Fruit fly (Drosophila melanogaster) whole organism, embryonic: ENCODE measurements around the gene CG18081.

ENCODE experiments used
- B-H1 ChIP-seq: fragments of 200-800 bp; sonication (Bioruptor generic); IDR thresholded peaks from 3 replicates; pipeline ENCODE4 v1.3.6; 2022; ENCODE audit warnings: missing biosample characterization, missing genetic modification characterization
- BEAF-32 ChIP-seq: fragments of 200-800 bp; sonication (Bioruptor generic); optimal IDR thresholded peaks from 3 replicates; lab custom pipeline; 2017; ENCODE audit warnings: missing biosample characterization, missing genetic modification characterization, mild to moderate bottlenecking, moderate library complexity, missing genetic modification reagents
- Blimp-1 ChIP-seq: fragments of 200-800 bp; sonication (Bioruptor generic); optimal IDR thresholded peaks from 3 replicates; lab custom pipeline; 2018; ENCODE audit warnings: missing biosample characterization, missing genetic modification characterization, mild to moderate bottlenecking, moderate library complexity, missing genetic modification reagents
- CG1024 ChIP-seq: fragments of 200-800 bp; sonication (Bioruptor generic); IDR thresholded peaks from 2 replicates; pipeline ENCODE4 v1.3.6; 2022; ENCODE audit warnings: missing biosample characterization, missing genetic modification characterization
- CG10321 ChIP-seq: fragments of 200-800 bp; sonication (Bioruptor generic); IDR thresholded peaks from 2 replicates; pipeline ENCODE4 v1.3.6; 2022; ENCODE audit warnings: missing biosample characterization, missing genetic modification characterization
- CG10959 ChIP-seq: fragments of 200-800 bp; sonication (Bioruptor generic); IDR thresholded peaks from 2 replicates; pipeline ENCODE4 v1.3.6; 2022; ENCODE audit warnings: missing biosample characterization, missing genetic modification characterization
- CG11696 ChIP-seq: fragments of 200-800 bp; sonication (Bioruptor generic); IDR thresholded peaks from 2 replicates; pipeline ENCODE4 v1.3.6; 2022; ENCODE audit warnings: missing biosample characterization, missing genetic modification characterization
- CG14860 ChIP-seq: fragments of 200-800 bp; sonication (Bioruptor generic); IDR thresholded peaks from 3 replicates; pipeline ENCODE4 v1.3.6; 2022; ENCODE audit warnings: missing biosample characterization, missing genetic modification characterization; ENCODE audit not compliant: partially characterized antibody
- CG15601 ChIP-seq: fragments of 200-800 bp; sonication (Bioruptor generic); optimal IDR thresholded peaks from 3 replicates; lab custom pipeline; 2019; ENCODE audit warnings: missing biosample characterization, mild to moderate bottlenecking, missing genetic modification characterization, moderate library complexity
- CG16815 ChIP-seq: fragments of 200-800 bp; sonication (Bioruptor generic); optimal IDR thresholded peaks from 3 replicates; lab custom pipeline; 2017; ENCODE audit warnings: missing biosample characterization, mild to moderate bottlenecking, missing genetic modification characterization
- CG17328 ChIP-seq: fragments of 200-800 bp; sonication (Bioruptor generic); IDR thresholded peaks from 2 replicates; pipeline ENCODE4 v1.3.6; 2022; ENCODE audit warnings: missing biosample characterization, missing genetic modification characterization
- CG2875 ChIP-seq: fragments of 200-800 bp; sonication (Bioruptor generic); optimal IDR thresholded peaks from 2 replicates; lab custom pipeline; 2017; ENCODE audit warnings: missing biosample characterization, mild to moderate bottlenecking, missing genetic modification characterization, missing genetic modification reagents
- CG2889 ChIP-seq: fragments of 200-800 bp; sonication (Bioruptor generic); IDR thresholded peaks from 3 replicates; pipeline ENCODE4 v1.3.6; 2022; ENCODE audit warnings: missing biosample characterization, missing genetic modification characterization
- CG30431 ChIP-seq: fragments of 200-800 bp; sonication (Bioruptor generic); optimal IDR thresholded peaks from 2 replicates; lab custom pipeline; 2017; ENCODE audit warnings: missing biosample characterization, missing genetic modification characterization
- CG31388 ChIP-seq: fragments of 200-800 bp; sonication (Bioruptor generic); optimal IDR thresholded peaks from 2 replicates; lab custom pipeline; 2016; ENCODE audit warnings: missing biosample characterization, missing genetic modification characterization
- CG3163 ChIP-seq: fragments of 200-800 bp; sonication (Bioruptor generic); optimal IDR thresholded peaks from 3 replicates; lab custom pipeline; 2016; ENCODE audit warnings: missing biosample characterization, missing genetic modification characterization
- CG5245 ChIP-seq: fragments of 200-800 bp; sonication (Bioruptor generic); optimal IDR thresholded peaks from 3 replicates; lab custom pipeline; 2016; ENCODE audit warnings: missing biosample characterization, missing genetic modification characterization
- CG8281 ChIP-seq: fragments of 200-800 bp; sonication (Bioruptor generic); optimal IDR thresholded peaks from 2 replicates; lab custom pipeline; 2018; ENCODE audit warnings: missing biosample characterization, mild to moderate bottlenecking, missing genetic modification characterization, moderate library complexity
- CG8944 ChIP-seq: fragments of 200-800 bp; sonication (Bioruptor generic); optimal IDR thresholded peaks from 3 replicates; lab custom pipeline; 2016; ENCODE audit warnings: missing biosample characterization, missing genetic modification characterization
- CG9932 ChIP-seq: fragments of 200-800 bp; sonication (Bioruptor generic); IDR thresholded peaks from 2 replicates; pipeline ENCODE4 v1.3.6; 2022; ENCODE audit warnings: missing biosample characterization, missing genetic modification characterization
- CHES-1-like ChIP-seq: fragments of 200-800 bp; sonication (Bioruptor generic); optimal IDR thresholded peaks from 2 replicates; lab custom pipeline; 2016; ENCODE audit warnings: missing biosample characterization, missing genetic modification characterization
- Camta ChIP-seq: fragments of 200-800 bp; sonication (Bioruptor generic); optimal IDR thresholded peaks from 2 replicates; lab custom pipeline; 2016; ENCODE audit warnings: missing biosample characterization, missing genetic modification characterization
- Hr51 ChIP-seq, 2 experiments: fragments of 200-800 bp; sonication (Bioruptor generic); optimal IDR thresholded peaks; 2 replicates in 1 of 2; 3 replicates in 1 of 2; lab custom pipeline; 2016 to 2018; ENCODE audit warnings: missing biosample characterization in 2 of 2, missing genetic modification characterization in 2 of 2, mild to moderate bottlenecking in 1 of 2, moderate library complexity in 1 of 2
- Med ChIP-seq: fragments of 200-800 bp; sonication (Bioruptor generic); peaks from one replicate; lab custom pipeline; 2016; ENCODE audit warnings: missing biosample characterization, missing genetic modification characterization, mild to moderate bottlenecking, inconsistent platforms, moderate library complexity
- Mrtf ChIP-seq: fragments of 200-800 bp; sonication (Bioruptor generic); IDR thresholded peaks from 3 replicates; pipeline ENCODE4 v1.3.6; 2022; ENCODE audit warnings: missing biosample characterization, missing genetic modification characterization
- Myb ChIP-seq: fragments of 200-800 bp; sonication (Bioruptor generic); optimal IDR thresholded peaks from 2 replicates; lab custom pipeline; 2016; ENCODE audit warnings: missing biosample characterization, missing genetic modification characterization
- Neu2 ChIP-seq: fragments of 200-800 bp; sonication (Bioruptor generic); optimal IDR thresholded peaks from 3 replicates; lab custom pipeline; 2016; ENCODE audit warnings: missing biosample characterization, missing genetic modification characterization, borderline replicate concordance
- Sox100B ChIP-seq: fragments of 200-800 bp; sonication (Bioruptor generic); optimal IDR thresholded peaks from 3 replicates; lab custom pipeline; 2018; ENCODE audit warnings: missing biosample characterization, mild to moderate bottlenecking, missing genetic modification characterization
- Ssrp ChIP-seq: fragments of 200-800 bp; sonication (Bioruptor generic); optimal IDR thresholded peaks from 2 replicates; lab custom pipeline; 2018; ENCODE audit warnings: missing biosample characterization, mild to moderate bottlenecking, missing genetic modification characterization, moderate library complexity
- Usf ChIP-seq: fragments of 200-800 bp; sonication (Bioruptor generic); optimal IDR thresholded peaks from 2 replicates; lab custom pipeline; 2017; ENCODE audit warnings: missing genotype, missing biosample characterization, missing genetic modification characterization
- abd-A ChIP-seq: fragments of 200-800 bp; sonication (Bioruptor generic); optimal IDR thresholded peaks from 3 replicates; lab custom pipeline; 2019; ENCODE audit warnings: missing biosample characterization, mild to moderate bottlenecking, missing genetic modification characterization, moderate library complexity
- ash1 ChIP-seq: fragments of 200-800 bp; sonication (Bioruptor generic); optimal IDR thresholded peaks from 2 replicates; lab custom pipeline; 2018; ENCODE audit warnings: missing biosample characterization, mild to moderate bottlenecking, missing genetic modification characterization
- cato ChIP-seq: fragments of 200-800 bp; sonication (Bioruptor generic); optimal IDR thresholded peaks from 2 replicates; lab custom pipeline; 2016; ENCODE audit warnings: missing biosample characterization, missing genetic modification characterization, borderline replicate concordance
- chn ChIP-seq: fragments of 200-800 bp; sonication (Bioruptor generic); optimal IDR thresholded peaks from 2 replicates; lab custom pipeline; 2016; ENCODE audit warnings: missing biosample characterization, missing genetic modification characterization
- da ChIP-seq: fragments of 200-800 bp; sonication (Bioruptor generic); optimal IDR thresholded peaks from 2 replicates; lab custom pipeline; 2016; ENCODE audit warnings: missing biosample characterization, missing genetic modification characterization
- eyg ChIP-seq: fragments of 200-800 bp; sonication (Bioruptor generic); optimal IDR thresholded peaks from 3 replicates; lab custom pipeline; 2016; ENCODE audit warnings: missing biosample characterization, missing genetic modification characterization
- fru ChIP-seq: fragments of >200 bp; optimal IDR thresholded peaks from 2 replicates; lab custom pipeline; 2017
- gce ChIP-seq: fragments of 200-800 bp; sonication (Bioruptor generic); IDR thresholded peaks from 3 replicates; pipeline ENCODE4 v1.3.6; 2022; ENCODE audit warnings: missing biosample characterization, missing genetic modification characterization
- grn ChIP-seq: fragments of 200-800 bp; sonication (Bioruptor generic); optimal IDR thresholded peaks from 3 replicates; lab custom pipeline; 2017; ENCODE audit warnings: missing biosample characterization, missing genetic modification characterization
- ham ChIP-seq: fragments of 200-800 bp; sonication (Bioruptor generic); IDR thresholded peaks from 2 replicates; pipeline ENCODE4 v1.3.6; 2022; ENCODE audit warnings: missing biosample characterization, missing genetic modification characterization
- insv ChIP-seq, 2 experiments: fragments of 200-800 bp; sonication (Bioruptor generic); optimal IDR thresholded peaks; 3 replicates each; lab custom pipeline; 2016 to 2018; ENCODE audit warnings: missing biosample characterization in 2 of 2, missing genetic modification characterization in 2 of 2
- klu ChIP-seq: fragments of 200-800 bp; sonication (Bioruptor generic); IDR thresholded peaks from 2 replicates; pipeline ENCODE4 v1.3.6; 2022; ENCODE audit warnings: missing biosample characterization, missing genetic modification characterization
- knrl ChIP-seq: fragments of 200-800 bp; sonication (Bioruptor generic); IDR thresholded peaks from 3 replicates; pipeline ENCODE4 v1.3.6; 2022; ENCODE audit warnings: missing biosample characterization, missing genetic modification characterization; ENCODE audit not compliant: partially characterized antibody
- nmo ChIP-seq: fragments of 200-800 bp; sonication (Bioruptor generic); optimal IDR thresholded peaks from 2 replicates; lab custom pipeline; 2018; ENCODE audit warnings: missing biosample characterization, mild to moderate bottlenecking, missing genetic modification characterization, moderate library complexity
- ro ChIP-seq: fragments of 200-800 bp; sonication (Bioruptor generic); IDR thresholded peaks from 2 replicates; pipeline ENCODE4 v1.3.6; 2022; ENCODE audit warnings: missing biosample characterization, missing genetic modification characterization
- slp2 ChIP-seq: fragments of 200-800 bp; sonication (Bioruptor generic); optimal IDR thresholded peaks from 2 replicates; lab custom pipeline; 2016; ENCODE audit warnings: missing biosample characterization, missing genetic modification characterization
- stc ChIP-seq: fragments of 200-800 bp; sonication (Bioruptor generic); IDR thresholded peaks from 2 replicates; pipeline ENCODE4 v1.3.6; 2022; ENCODE audit warnings: missing biosample characterization, missing genetic modification characterization
- tgo ChIP-seq: fragments of 200-800 bp; sonication (Bioruptor generic); IDR thresholded peaks from 3 replicates; pipeline ENCODE4 v1.3.6; 2022; ENCODE audit warnings: missing biosample characterization, missing genetic modification characterization
- usp ChIP-seq: fragments of >200 bp; optimal IDR thresholded peaks from 2 replicates; lab custom pipeline; 2017; ENCODE audit warnings: missing biosample characterization, missing genetic modification characterization
- vfl ChIP-seq: fragments of 200-800 bp; sonication (Bioruptor generic); optimal IDR thresholded peaks from 2 replicates; lab custom pipeline; 2016; ENCODE audit warnings: missing biosample characterization, missing genetic modification characterization
- wor ChIP-seq: fragments of 200-800 bp; sonication (Bioruptor generic); IDR thresholded peaks from 2 replicates; pipeline ENCODE4 v1.3.6; 2022; ENCODE audit warnings: missing biosample characterization, missing genetic modification characterization
- zf30C ChIP-seq: fragments of 200-800 bp; sonication (Bioruptor generic); optimal IDR thresholded peaks from 3 replicates; lab custom pipeline; 2018; ENCODE audit warnings: missing biosample characterization, mild to moderate bottlenecking, missing genetic modification characterization
- zfh2 ChIP-seq: fragments of 200-800 bp; sonication (Bioruptor generic); optimal IDR thresholded peaks from 2 replicates; lab custom pipeline; 2016; ENCODE audit warnings: missing biosample characterization, missing genetic modification characterization

Gene CG18081

DNA sequence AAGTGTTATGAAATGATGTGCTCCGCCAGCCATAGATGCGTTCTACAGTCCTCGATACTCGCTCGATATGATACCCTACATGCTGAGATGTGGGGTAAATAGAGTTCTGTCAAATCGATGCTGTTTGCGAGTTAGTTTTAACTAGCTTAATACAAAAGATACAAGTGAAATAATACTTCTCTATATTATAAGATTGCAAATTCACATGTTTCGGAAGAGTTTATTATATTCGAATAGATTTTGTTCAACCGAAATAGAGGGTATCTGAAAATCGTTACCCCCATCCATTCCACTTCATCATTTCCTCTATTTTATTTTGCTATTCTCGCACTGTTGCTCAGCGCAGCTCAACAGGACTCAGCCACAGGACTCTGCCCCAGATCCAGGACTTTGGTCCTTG lies 40.9 kb downstream of the CG18081 start (continued):
- TF ChIP-seq CG10959 (peak; percentile 75), Mrtf (GFP tag; lab: Robert Waterston, UW) (no peak), grn (GFP tag; lab: Kevin White, UChicago) (no peak), stc (GFP tag; lab: Robert Waterston, UW) (no peak), wor (GFP tag; lab: Robert Waterston, UW) (no peak), slp2 (GFP tag; lab: Kevin White, UChicago) (no peak), usp (GFP tag; lab: Kevin White, UChicago) (no peak), CG14860 (GFP tag; lab: Robert Waterston, UW) (no peak), ham (GFP tag; lab: Robert Waterston, UW) (no peak), zf30C (GFP tag; lab: Kevin White, UChicago) (no peak), CG5245 (GFP tag; lab: Kevin White, UChicago) (peak; percentile 1), CG17328 (GFP tag; lab: Robert Waterston, UW) (peak; percentile 77), CG2875 (GFP tag; lab: Kevin White, UChicago) (no peak), Hr51 (GFP tag; optimal IDR thresholded peaks at IDR 0.05; lab: Kevin White, UChicago) (peak in 1 of 2 experiments; percentile 39), CG11696 (GFP tag; lab: Robert Waterston, UW) (no peak), tgo (peak; percentile 24; the same call in 1 of the 3 replicates), da (GFP tag; lab: Kevin White, UChicago) (no peak), klu (GFP tag; lab: Robert Waterston, UW) (no peak), zfh2 (GFP tag; lab: Kevin White, UChicago) (no peak), Med (GFP tag; lab: Kevin White, UChicago) (peak; percentile 67), fru (no peak), CG9932 (GFP tag; lab: Robert Waterston, UW) (no peak), CG15601 (no peak), nmo (peak; percentile 57), ro (no peak), Camta (GFP tag; lab: Kevin White, UChicago) (no peak), eyg (GFP tag; lab: Kevin White, UChicago) (no peak), BEAF-32 (GFP tag; lab: Kevin White, UChicago) (no peak), CG8281 (no peak), CG16815 (GFP tag; lab: Kevin White, UChicago) (peak; percentile 53), abd-A (tag; lab: Kevin White, UChicago) (no peak), knrl (GFP tag; lab: Robert Waterston, UW) (no peak), Ssrp (tag; lab: Kevin White, UChicago) (peak; percentile 25), cato (GFP tag; lab: Kevin White, UChicago) (no peak), CG31388 (GFP tag; lab: Kevin White, UChicago) (no peak), ash1 (GFP tag; lab: Kevin White, UChicago) (no peak), Sox100B (GFP tag; lab: Kevin White, UChicago) (no peak), Myb (GFP tag; lab: Kevin White, UChicago) (no peak), Neu2 (GFP tag; lab: Kevin White, UChicago) (no peak), CG8944 (GFP tag; lab: Kevin White, UChicago) (no peak), gce (no peak), CHES-1-like (GFP tag; lab: Kevin White, UChicago) (no peak), insv (GFP tag; optimal IDR thresholded peaks at IDR 0.05; lab: Kevin White, UChicago) (no peak), B-H1 (GFP tag; lab: Robert Waterston, UW) (no peak), CG10321 (GFP tag; lab: Robert Waterston, UW) (no peak), CG30431 (peak; percentile 29), Blimp-1 (GFP tag; lab: Kevin White, UChicago) (peak; percentile 30), CG1024 (GFP tag; lab: Robert Waterston, UW) (no peak), vfl (GFP tag; lab: Kevin White, UChicago) (no peak), Usf (GFP tag; lab: Kevin White, UChicago) (no peak), CG3163 (no peak), CG2889 (GFP tag; lab: Robert Waterston, UW) (no peak), chn (GFP tag; lab: Kevin White, UChicago) (peak; percentile 14)
